Worm (Caenorhabditis elegans) whole organism, L2 larva: ENCODE measurements around the gene ZC15.1.
A peak's percentile ranks its signal among the peaks of the same experiment; 100 is the strongest.
"Not testable (repeated sequence)": the region's sequence is repeated elsewhere in the genome, so short reads cannot be mapped to it uniquely, and the experiment has no call there.

Experiments
- C34F6.9 ChIP-seq: fragments of 150-350 bp; optimal IDR thresholded peaks from 2 replicates; lab custom pipeline; 2014; ENCODE audit warnings: missing biosample characterization, missing genetic modification characterization
- F13H6.1 ChIP-seq: sonication (generic microtip); optimal IDR thresholded peaks from 2 replicates; lab custom pipeline; 2016; ENCODE audit warnings: missing genetic modification characterization, missing compliant biosample characterization
- R02D3.7 ChIP-seq: fragments of 150-350 bp; optimal IDR thresholded peaks from 2 replicates; lab custom pipeline; 2014; ENCODE audit warnings: missing biosample characterization, missing genetic modification characterization
- Y55F3AM.14 ChIP-seq: fragments of 200-800 bp; sonication (Bioruptor generic); optimal IDR thresholded peaks from 2 replicates; lab custom pipeline; 2018; ENCODE audit warnings: mild to moderate bottlenecking, missing genetic modification characterization, missing compliant biosample characterization
- ZK546.5 ChIP-seq: sonication (generic microtip); optimal IDR thresholded peaks from 2 replicates; lab custom pipeline; 2017; ENCODE audit warnings: missing biosample characterization, missing genetic modification characterization
- aly-2 ChIP-seq: fragments of 150-350 bp; optimal IDR thresholded peaks from 2 replicates; lab custom pipeline; 2014; ENCODE audit warnings: missing biosample characterization, missing genetic modification characterization
- ama-1 ChIP-seq: fragments of 150-350 bp; optimal IDR thresholded peaks from 2 replicates; lab custom pipeline; 2018; ENCODE audit warnings: inconsistent platforms
- blmp-1 ChIP-seq: sonication (generic microtip); optimal IDR thresholded peaks from 2 replicates; lab custom pipeline; 2017; ENCODE audit warnings: missing genetic modification characterization, mild to moderate bottlenecking, missing compliant biosample characterization, antibody characterized with exemption, moderate library complexity; ENCODE audit not compliant: insufficient read depth
- crh-2 ChIP-seq: sonication (generic microtip); optimal IDR thresholded peaks from 2 replicates; lab custom pipeline; 2017; ENCODE audit warnings: missing biosample characterization, missing genetic modification characterization
- elt-1 ChIP-seq: fragments of 150-350 bp; optimal IDR thresholded peaks from 2 replicates; lab custom pipeline; 2014; ENCODE audit warnings: missing biosample characterization, missing genetic modification characterization
- elt-3 ChIP-seq: sonication (generic microtip); optimal IDR thresholded peaks from 2 replicates; lab custom pipeline; 2017; ENCODE audit warnings: missing biosample characterization, missing genetic modification characterization
- fos-1 ChIP-seq: fragments of 150-350 bp; optimal IDR thresholded peaks from 2 replicates; lab custom pipeline; 2014; ENCODE audit warnings: missing biosample characterization, missing genetic modification characterization
- gmeb-1 ChIP-seq: fragments of 150-350 bp; optimal IDR thresholded peaks from 2 replicates; lab custom pipeline; 2014; ENCODE audit warnings: missing biosample characterization, missing genetic modification characterization
- lin-13 ChIP-seq: fragments of 150-350 bp; optimal IDR thresholded peaks from 2 replicates; lab custom pipeline; 2014; ENCODE audit warnings: missing biosample characterization, missing genetic modification reagents, missing genetic modification characterization
- lsy-2 ChIP-seq, 2 experiments: fragments of 150-350 bp in 1 of 2; sonication (generic microtip) in 1 of 2; optimal IDR thresholded peaks; 2 replicates each; lab custom pipeline; 2014 to 2017; ENCODE audit warnings: missing biosample characterization in 2 of 2, missing genetic modification characterization in 2 of 2
- mab-5 ChIP-seq: fragments of 150-350 bp; optimal IDR thresholded peaks from 2 replicates; lab custom pipeline; 2014; ENCODE audit warnings: missing biosample characterization, missing genetic modification characterization
- mbf-1 ChIP-seq: sonication (generic microtip); optimal IDR thresholded peaks from 2 replicates; lab custom pipeline; 2017; ENCODE audit warnings: missing biosample characterization, missing genetic modification characterization
- mdl-1 ChIP-seq, 2 experiments: fragments of 150-350 bp in 1 of 2; sonication (generic microtip) in 1 of 2; optimal IDR thresholded peaks; 2 replicates each; lab custom pipeline; 2017; ENCODE audit warnings: missing biosample characterization in 2 of 2, missing genetic modification characterization in 2 of 2
- nhr-12 ChIP-seq: fragments of 150-350 bp; optimal IDR thresholded peaks from 2 replicates; lab custom pipeline; 2014; ENCODE audit warnings: missing biosample characterization, missing genetic modification characterization
- nhr-129 ChIP-seq: fragments of 150-350 bp; optimal IDR thresholded peaks from 2 replicates; lab custom pipeline; 2014; ENCODE audit warnings: missing biosample characterization, missing genetic modification characterization
- nhr-21 ChIP-seq: fragments of 150-350 bp; optimal IDR thresholded peaks from 2 replicates; lab custom pipeline; 2014; ENCODE audit warnings: missing biosample characterization, missing genetic modification characterization
- nhr-6 ChIP-seq: fragments of 150-350 bp; optimal IDR thresholded peaks from 2 replicates; lab custom pipeline; 2014; ENCODE audit warnings: missing biosample characterization, missing genetic modification characterization
- nhr-77 ChIP-seq: fragments of 150-350 bp; optimal IDR thresholded peaks from 2 replicates; lab custom pipeline; 2014; ENCODE audit warnings: missing biosample characterization, missing genetic modification characterization
- peb-1 ChIP-seq: fragments of 150-350 bp; optimal IDR thresholded peaks from 2 replicates; lab custom pipeline; 2014; ENCODE audit warnings: missing biosample characterization, missing genetic modification characterization
- sem-4 ChIP-seq: fragments of 150-350 bp; optimal IDR thresholded peaks from 2 replicates; lab custom pipeline; 2014; ENCODE audit warnings: missing biosample characterization, missing genetic modification reagents, missing genetic modification characterization
- sma-3 ChIP-seq: sonication (generic microtip); optimal IDR thresholded peaks from 2 replicates; lab custom pipeline; 2016; ENCODE audit warnings: missing genetic modification reagents, missing genetic modification characterization, missing compliant biosample characterization
- sma-9 ChIP-seq, 2 experiments: fragments of 150-350 bp in 1 of 2; sonication (generic microtip) in 1 of 2; optimal IDR thresholded peaks; 2 replicates each; lab custom pipeline; 2014 to 2016; ENCODE audit warnings: missing genetic modification characterization in 2 of 2, mild to moderate bottlenecking in 1 of 2, missing biosample characterization in 1 of 2, missing compliant biosample characterization in 1 of 2, missing genetic modification reagents in 1 of 2, moderate library complexity in 1 of 2
- unc-39 ChIP-seq: fragments of 150-350 bp; optimal IDR thresholded peaks from 2 replicates; lab custom pipeline; 2014; ENCODE audit warnings: missing biosample characterization, missing genetic modification characterization
- unc-55 ChIP-seq: fragments of 150-350 bp; sonication (generic microtip); optimal IDR thresholded peaks from 3 replicates; lab custom pipeline; 2014; ENCODE audit warnings: missing biosample characterization, missing genetic modification reagents, missing genetic modification characterization
- zag-1 ChIP-seq: fragments of 150-350 bp; optimal IDR thresholded peaks from 2 replicates; lab custom pipeline; 2014; ENCODE audit warnings: missing biosample characterization, missing genetic modification characterization
- ztf-1 ChIP-seq: fragments of 200-800 bp; sonication (Bioruptor generic); conservative IDR thresholded peaks from 2 replicates; pipeline ENCODE4 v1.3.6; 2022; ENCODE audit warnings: missing genetic modification characterization, missing compliant biosample characterization

ZC15.1 gene

DNA sequence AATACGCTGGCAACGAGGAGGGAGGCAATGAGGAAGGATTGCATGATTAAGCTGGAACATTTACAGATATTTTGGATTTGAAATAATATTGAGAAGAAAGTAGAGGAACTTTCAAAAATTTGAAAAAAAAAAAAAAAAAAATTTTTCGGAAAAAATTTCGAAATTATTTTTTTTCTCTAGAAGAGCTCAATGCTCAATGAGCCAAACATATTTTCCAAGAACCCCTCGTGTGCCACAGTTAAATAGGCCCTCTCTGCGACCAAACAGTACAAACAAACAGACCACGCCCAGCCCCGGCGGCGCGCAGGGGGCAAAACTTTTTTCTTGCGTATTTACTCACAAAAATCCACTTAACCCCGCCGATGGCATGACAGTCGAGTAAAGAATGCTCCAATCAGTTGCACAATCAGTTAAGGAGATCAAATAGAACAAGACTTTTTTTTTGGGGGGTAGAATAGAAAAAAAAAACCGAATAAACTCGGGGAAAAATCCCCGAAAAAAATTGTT, 26.0 kb upstream of the ZC15.1 start, which contains the start of gene pqn-94:
pqn-94 (minus strand) TSS at position 51 of the 507 bp plus-strand sequence.
- TF ChIP-seq nhr-6 (tag; lab: Kevin White, UChicago) (no peak), F13H6.1 (tag; lab: Kevin White, UChicago) (peak; percentile 75), mab-5 (tag; lab: Kevin White, UChicago) (no peak)

- TF ChIP-seq unc-39 (tag; lab: Kevin White, UChicago) = no peak
These were observed 23.1 kb upstream of the ZC15.1 start for ce11 chrV:20282827-20283226.

DNA sequence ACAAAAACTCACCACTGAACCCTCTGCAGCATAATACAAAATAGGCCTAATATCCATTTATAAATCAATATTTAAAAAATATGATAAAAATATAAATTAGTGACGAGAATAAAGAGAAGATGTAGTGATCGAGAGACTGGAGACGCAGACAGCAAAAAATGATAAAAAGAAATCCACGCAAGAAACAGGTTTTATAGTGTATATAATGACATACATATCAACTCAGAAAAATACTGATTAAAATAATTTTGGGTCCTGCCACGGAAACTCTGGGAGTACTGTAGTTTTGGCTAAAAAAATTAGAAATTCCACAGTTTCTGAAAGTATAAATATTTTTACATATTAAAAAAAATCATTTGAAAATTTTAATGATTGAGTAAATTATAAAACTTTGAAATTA, 16.6 kb upstream of the ZC15.1 start, which contains the start of gene mlt-4:
mlt-4 (minus strand) TSS at position 101 of the 400 bp plus-strand sequence.
- TF ChIP-seq C34F6.9 (tag; lab: Kevin White, UChicago) = no peak
- TF ChIP-seq blmp-1 (tag; lab: Kevin White, UChicago) = no peak
- no peak for TF ChIP-seq gmeb-1
- no peak for TF ChIP-seq nhr-129
- no peak for TF ChIP-seq peb-1
- no peak for TF ChIP-seq sma-3 (GFP tag; lab: Kevin White, UChicago)
- TF ChIP-seq ztf-1 (GFP tag; lab: Robert Waterston, UW) = no peak

ce11 chrV:20294388-20294787, 11.5 kb upstream of the ZC15.1 start, which contains the start of gene clec-261:
Gene clec-261, minus strand, starts transcription at chrV:20294488.
- TF ChIP-seq unc-55 = no peak
- TF ChIP-seq crh-2 = no peak
- TF ChIP-seq lsy-2 (tag; optimal IDR thresholded peaks at IDR 0.05; lab: Kevin White, UChicago) = no peak
- no peak for TF ChIP-seq nhr-129
- no peak for TF ChIP-seq fos-1 (tag; lab: Kevin White, UChicago)
- TF ChIP-seq aly-2 (tag; lab: Kevin White, UChicago) = no peak
- no peak for TF ChIP-seq elt-1
- TF ChIP-seq nhr-12 = no peak
- TF ChIP-seq elt-3 (tag; lab: Kevin White, UChicago) = no peak
- TF ChIP-seq sma-9 (GFP tag; optimal IDR thresholded peaks at IDR 0.05; lab: Kevin White, UChicago) = no peak
- no peak for TF ChIP-seq sma-9 (tag; optimal IDR thresholded peaks at IDR 0.05; lab: Kevin White, UChicago)
- TF ChIP-seq mdl-1 (tag; optimal IDR thresholded peaks at IDR 0.05; lab: Kevin White, UChicago) = no peak
- TF ChIP-seq peb-1 = no peak
- no peak for TF ChIP-seq mbf-1
- no peak for TF ChIP-seq ama-1

DNA sequence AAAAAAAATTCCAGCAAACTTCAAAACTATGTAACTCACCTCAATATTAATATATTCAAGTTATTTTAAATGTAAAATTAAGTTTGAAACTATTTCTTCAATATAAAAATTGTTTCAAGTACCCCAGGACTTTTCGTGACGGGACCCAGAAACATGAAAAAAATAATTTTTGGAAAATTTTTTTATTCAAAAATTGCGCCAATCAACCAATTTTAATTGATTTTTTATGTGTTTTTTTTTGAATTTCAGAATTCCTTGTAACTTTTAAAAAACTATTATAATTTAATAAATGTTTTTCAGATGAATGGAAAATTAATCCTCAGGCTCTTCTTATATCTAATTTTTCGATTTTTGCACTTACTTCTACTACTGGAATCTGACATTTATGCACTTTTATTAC, 8.3 kb upstream of the ZC15.1 start, which contains the start of gene ZC15.5:
ZC15.5 (plus strand) TSS at position 301 of the 400 bp plus-strand sequence.
- TF ChIP-seq ztf-1 (GFP tag; lab: Robert Waterston, UW) (no peak), sem-4 (tag; lab: Kevin White, UChicago) (no peak), R02D3.7 (tag; lab: Kevin White, UChicago) (no peak), sma-3 (GFP tag; lab: Kevin White, UChicago) (no peak), nhr-77 (tag; lab: Kevin White, UChicago) (no peak), zag-1 (tag; lab: Kevin White, UChicago) (no peak), ZK546.5 (tag; lab: Kevin White, UChicago) (no peak), lin-13 (no peak), sma-9 (GFP tag; optimal IDR thresholded peaks at IDR 0.05; lab: Kevin White, UChicago) (no peak), sma-9 (tag; optimal IDR thresholded peaks at IDR 0.05; lab: Kevin White, UChicago) (no peak), mab-5 (tag; lab: Kevin White, UChicago) (no peak), Y55F3AM.14 (no peak), gmeb-1 (no peak), elt-1 (no peak), crh-2 (no peak)

- TF ChIP-seq nhr-21 (tag; lab: Kevin White, UChicago); lsy-2 (tag; optimal IDR thresholded peaks at IDR 0.05; lab: Kevin White, UChicago); peb-1: not testable (repeated sequence)
These were observed 2.6 kb upstream of the ZC15.1 start, which contains the start of gene ZC15.3 for ce11 chrV:20303288-20303687. Gene ZC15.3, plus strand, starts transcription at chrV:20303588.
